Fruit fly (Drosophila melanogaster) whole organism: ENCODE results near the gene Sox100B.

Experiments used
- CG8478 ChIP-seq: fragments of >200 bp; optimal IDR thresholded peaks from 2 replicates; lab custom pipeline; 2018; ENCODE audit warnings: inconsistent platforms
- Dll ChIP-seq: fragments of >200 bp; optimal IDR thresholded peaks from 2 replicates; lab custom pipeline; 2017
- EcR ChIP-seq, 2 experiments: fragments of >200 bp; optimal IDR thresholded peaks; 2 replicates each; lab custom pipeline; 2017; ENCODE audit warnings: missing biosample characterization in 2 of 2, missing genetic modification characterization in 2 of 2, missing genetic modification reagents in 2 of 2
- pan ChIP-seq: fragments of >200 bp; optimal IDR thresholded peaks from 2 replicates; lab custom pipeline; 2017
- psq ChIP-seq: fragments of >200 bp; optimal IDR thresholded peaks from 2 replicates; lab custom pipeline; 2017
- usp ChIP-seq: fragments of >200 bp; optimal IDR thresholded peaks from 2 replicates; lab custom pipeline; 2017; ENCODE audit warnings: missing biosample characterization, missing genetic modification characterization, mixed read lengths

The Sox100B gene

DNA sequence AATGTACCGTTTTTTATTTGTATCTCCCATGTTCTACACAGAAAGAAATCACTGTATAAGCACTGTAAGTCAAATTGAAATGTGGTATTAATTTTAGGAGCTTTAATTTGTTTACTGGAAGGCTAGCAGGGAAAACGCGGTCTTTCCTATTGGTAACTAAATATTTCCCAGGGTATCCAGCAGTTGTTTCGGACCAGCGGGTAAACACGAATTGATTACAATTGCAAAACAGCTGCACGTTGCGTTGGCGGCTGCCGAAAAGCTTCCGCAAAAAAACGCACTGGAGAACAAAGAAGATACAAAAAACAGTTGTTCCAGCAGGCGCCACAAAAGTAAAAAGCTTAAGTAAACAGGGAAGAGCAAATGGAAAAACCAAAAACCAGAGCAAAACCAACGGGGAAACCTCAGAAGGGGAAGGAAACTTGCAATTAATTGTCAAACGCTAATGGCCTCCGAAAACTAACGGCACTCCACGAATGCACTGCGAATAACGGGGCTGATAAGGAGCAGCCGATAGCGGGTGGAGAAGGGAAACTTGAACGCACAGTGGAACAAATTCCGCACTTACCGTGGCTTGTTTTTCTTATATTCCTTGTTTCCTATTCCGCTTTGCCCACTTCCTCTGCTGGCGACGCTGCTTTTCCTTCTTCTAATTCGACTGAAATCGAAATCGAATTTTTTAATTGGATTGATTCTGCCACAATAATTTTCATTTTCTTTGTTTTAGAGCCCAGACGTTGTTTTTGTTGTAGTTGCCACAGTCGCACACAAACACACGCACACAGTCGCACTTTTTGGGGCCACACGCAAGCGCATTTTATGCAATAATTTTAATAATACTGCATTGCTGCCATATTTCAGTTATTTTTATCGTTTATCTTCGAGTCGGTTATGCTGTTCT is 5.0 kb upstream of the Sox100B start:
- TF ChIP-seq Dll (lab: Kevin White, UChicago): peak; percentile 48
- TF ChIP-seq EcR (GFP tag; optimal IDR thresholded peaks at IDR 0.05; lab: Kevin White, UChicago): no peak
- peak; percentile 81 for TF ChIP-seq pan (lab: Kevin White, UChicago)

DNA sequence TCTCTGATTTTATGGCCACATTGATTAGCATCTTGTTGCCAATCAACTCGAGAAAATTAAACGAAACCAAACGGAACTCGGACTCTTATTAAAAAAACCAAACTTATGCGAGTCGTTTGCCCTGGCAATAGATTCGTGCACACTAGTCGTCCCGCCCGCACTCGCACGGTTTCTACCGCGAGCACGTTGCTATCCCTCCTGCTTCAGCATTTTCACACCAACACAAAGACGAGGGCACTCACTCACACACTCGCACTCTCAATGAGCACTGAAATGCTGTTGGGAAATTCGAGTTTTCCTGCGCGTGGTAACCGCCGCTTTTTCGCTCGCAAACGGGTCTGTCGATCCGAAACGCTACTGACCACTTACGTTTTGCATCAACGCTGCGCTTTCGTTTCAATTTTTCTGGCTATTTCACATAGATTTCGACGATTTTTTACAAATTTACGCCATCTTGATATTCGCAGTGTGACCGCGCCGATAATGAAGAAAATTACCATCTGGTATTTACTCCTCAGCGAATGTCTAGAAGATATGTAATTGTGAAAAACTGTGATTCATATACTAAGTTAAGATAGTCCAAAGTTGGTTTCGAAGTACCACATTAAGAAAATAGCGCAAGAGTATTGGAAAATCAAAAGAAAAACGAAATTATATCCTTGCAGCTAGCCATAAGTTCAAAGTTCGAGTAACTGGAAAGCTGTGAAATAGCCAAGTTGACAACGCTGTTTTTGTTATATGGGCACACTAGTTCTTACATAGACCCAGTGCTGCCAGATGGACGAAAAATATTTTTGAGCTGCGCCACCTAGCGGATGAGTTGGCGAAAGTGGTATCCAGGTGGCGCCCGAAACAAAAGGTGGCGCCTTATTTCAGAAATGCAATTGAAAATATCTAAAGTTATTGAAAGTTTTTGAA is 4.1 kb upstream of the Sox100B start, which contains the start of gene dco:
Gene dco (minus strand): TSS at position 503 of the 918 bp plus-strand sequence.
- TF ChIP-seq Dll (lab: Kevin White, UChicago): peak; percentile 29
- no peak for TF ChIP-seq EcR (GFP tag; optimal IDR thresholded peaks at IDR 0.05; lab: Kevin White, UChicago)
- TF ChIP-seq usp (GFP tag; lab: Kevin White, UChicago): no peak
- no peak for TF ChIP-seq pan (lab: Kevin White, UChicago)
- TF ChIP-seq psq (lab: Kevin White, UChicago): no peak
- peak; percentile 79 for TF ChIP-seq CG8478

DNA sequence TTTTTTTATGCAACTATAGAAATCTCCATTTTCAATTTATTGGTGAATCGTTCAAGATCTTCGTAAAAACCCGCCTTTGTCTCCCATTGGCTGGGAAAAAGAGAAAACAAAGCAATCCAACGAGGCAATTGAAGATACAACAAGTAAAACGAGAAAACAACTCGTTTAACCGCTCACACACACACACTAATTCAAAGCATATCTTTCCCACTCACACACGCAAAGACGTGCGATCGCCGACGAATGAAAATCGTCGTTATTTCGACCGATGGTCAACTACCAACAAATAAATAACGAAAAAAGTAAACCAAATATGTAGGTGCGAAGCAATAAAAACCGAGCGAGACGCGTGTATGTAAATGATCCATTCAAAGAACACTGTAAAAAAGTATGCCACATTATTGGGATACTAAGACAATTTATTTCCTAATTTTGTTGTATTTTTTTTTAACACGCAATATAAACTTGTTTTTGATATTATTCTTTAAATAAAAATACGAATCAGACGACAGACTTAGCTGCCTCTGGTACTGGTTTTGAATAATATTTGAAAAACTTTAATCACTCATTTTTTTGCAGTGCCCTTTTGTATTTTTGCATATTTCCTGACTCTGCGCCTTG is 2.6 kb upstream of the Sox100B start:
- TF ChIP-seq usp (GFP tag; lab: Kevin White, UChicago) (no peak), pan (lab: Kevin White, UChicago) (no peak), Dll (lab: Kevin White, UChicago) (no peak), CG8478 (no peak), EcR (GFP tag; optimal IDR thresholded peaks at IDR 0.05; lab: Kevin White, UChicago) (no peak), psq (lab: Kevin White, UChicago) (no peak)

DNA sequence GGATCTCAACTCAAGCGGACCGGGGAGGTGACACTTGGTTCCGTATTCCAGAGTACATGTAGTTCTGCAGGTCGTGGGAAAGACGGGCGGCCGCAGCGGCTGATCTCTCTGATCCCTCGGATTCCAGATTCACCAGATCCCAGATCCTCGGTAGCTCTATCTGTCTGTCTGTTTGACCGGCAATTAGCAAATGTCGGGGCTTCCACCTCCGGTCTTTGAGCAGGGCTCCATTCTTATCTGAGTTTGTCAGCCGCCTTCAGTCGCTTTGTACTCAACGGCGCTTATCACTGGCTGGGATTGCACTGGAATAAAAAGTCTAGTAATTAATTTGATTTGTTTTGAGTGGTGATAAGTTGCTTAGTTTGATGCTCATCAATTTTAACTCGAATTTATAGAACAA is 1.3 kb downstream of the Sox100B start:
- no peak for TF ChIP-seq CG8478
- TF ChIP-seq pan (lab: Kevin White, UChicago): no peak
- no peak for TF ChIP-seq EcR (GFP tag; optimal IDR thresholded peaks at IDR 0.05; lab: Kevin White, UChicago)
- TF ChIP-seq psq (lab: Kevin White, UChicago): no peak
- TF ChIP-seq Dll (lab: Kevin White, UChicago): no peak

DNA sequence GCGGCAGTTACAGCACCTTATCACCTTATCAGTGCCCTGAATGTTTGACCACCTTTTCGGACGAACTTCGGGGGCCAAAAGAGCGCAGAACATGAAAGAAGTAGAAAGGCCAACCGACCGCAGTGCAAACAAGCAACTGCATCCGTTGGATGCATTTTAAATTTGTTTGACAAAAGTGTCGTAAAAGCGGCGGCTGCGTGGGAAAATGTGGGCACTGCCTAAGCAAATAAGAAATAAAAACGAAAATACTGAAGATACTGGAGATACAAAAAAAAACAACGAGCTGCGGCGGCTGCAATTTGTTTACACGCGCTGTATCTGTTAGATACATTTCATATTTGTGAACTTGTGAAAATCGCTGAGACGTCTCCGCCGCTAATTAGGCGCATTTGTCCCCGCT is 5.7 kb downstream of the Sox100B start:
- no peak for TF ChIP-seq usp (GFP tag; lab: Kevin White, UChicago)
- TF ChIP-seq CG8478: no peak
- TF ChIP-seq pan (lab: Kevin White, UChicago): no peak
- no peak for TF ChIP-seq Dll (lab: Kevin White, UChicago)
- no peak for TF ChIP-seq psq (lab: Kevin White, UChicago)
- TF ChIP-seq EcR (GFP tag; optimal IDR thresholded peaks at IDR 0.05; lab: Kevin White, UChicago): no peak

DNA sequence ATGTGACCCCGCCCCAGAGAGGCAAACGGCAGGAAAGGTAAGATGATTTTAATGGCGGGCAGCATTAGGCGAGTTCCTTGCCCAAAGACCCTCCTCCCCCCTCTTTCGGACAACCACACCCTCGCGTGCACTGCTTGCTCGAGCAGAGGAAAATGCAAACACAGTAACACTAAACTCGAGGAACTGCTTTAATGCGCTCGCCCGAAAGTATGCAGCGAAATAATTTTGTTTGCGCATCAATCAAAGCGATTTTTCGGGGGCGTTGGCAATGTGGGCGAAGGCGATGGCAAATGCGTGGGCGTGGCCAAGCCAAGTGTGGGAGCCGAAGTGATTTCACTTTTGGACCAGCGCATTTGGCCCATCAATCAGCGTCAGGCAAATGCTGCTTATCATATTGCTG is 21.3 kb downstream of the Sox100B start:
- TF ChIP-seq usp (GFP tag; lab: Kevin White, UChicago): no peak
- TF ChIP-seq pan (lab: Kevin White, UChicago): no peak

DNA sequence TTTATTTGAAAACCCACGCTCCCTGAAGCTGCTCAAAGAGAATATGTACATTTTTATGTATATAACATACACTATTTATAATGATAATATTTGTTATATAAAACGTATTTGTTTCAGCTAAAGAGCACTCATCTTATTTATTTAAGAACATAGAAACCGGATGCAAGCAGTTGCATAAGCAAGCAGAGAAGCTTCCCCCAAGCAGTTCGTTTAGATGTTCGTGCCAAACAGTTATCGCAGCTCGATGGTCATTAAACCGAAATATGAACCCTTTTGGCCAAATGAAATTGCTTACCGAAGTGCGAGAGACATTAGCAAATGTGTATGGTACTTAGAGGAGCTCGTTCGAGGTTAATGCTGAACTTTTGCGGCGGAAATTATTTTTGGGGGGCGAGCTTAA is 24.9 kb downstream of the Sox100B start:
- TF ChIP-seq CG8478 (no peak), Dll (lab: Kevin White, UChicago) (no peak), pan (lab: Kevin White, UChicago) (no peak), psq (lab: Kevin White, UChicago) (no peak), EcR (GFP tag; optimal IDR thresholded peaks at IDR 0.05; lab: Kevin White, UChicago) (no peak), usp (GFP tag; lab: Kevin White, UChicago) (no peak)

DNA sequence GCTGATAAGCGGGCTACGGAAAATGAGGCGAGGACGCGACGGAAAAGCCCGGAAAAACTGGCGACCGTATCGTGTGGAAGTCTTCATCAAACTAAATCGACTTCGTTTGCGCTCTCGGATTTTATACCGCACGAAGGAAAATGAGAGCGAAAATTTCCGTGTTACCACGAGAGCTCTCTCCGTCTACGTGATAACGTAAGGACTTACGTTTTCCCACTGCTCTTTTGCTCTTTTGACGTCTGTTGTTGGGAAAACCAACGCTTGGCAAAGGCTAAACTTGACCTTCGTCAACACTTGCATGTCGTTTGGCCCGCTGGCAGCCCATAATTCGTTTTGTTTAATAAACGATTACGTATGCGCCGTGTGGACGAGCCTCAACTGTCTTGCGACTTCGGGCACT is 32.2 kb downstream of the Sox100B start, which contains the start of gene CG11317:
Gene CG11317 (minus strand): TSS at position 101 of the 400 bp plus-strand sequence.
- TF ChIP-seq pan (lab: Kevin White, UChicago) (no peak), EcR (GFP tag; optimal IDR thresholded peaks at IDR 0.05; lab: Kevin White, UChicago) (no peak), psq (lab: Kevin White, UChicago) (no peak), usp (GFP tag; lab: Kevin White, UChicago) (no peak), Dll (lab: Kevin White, UChicago) (no peak), CG8478 (no peak)

DNA sequence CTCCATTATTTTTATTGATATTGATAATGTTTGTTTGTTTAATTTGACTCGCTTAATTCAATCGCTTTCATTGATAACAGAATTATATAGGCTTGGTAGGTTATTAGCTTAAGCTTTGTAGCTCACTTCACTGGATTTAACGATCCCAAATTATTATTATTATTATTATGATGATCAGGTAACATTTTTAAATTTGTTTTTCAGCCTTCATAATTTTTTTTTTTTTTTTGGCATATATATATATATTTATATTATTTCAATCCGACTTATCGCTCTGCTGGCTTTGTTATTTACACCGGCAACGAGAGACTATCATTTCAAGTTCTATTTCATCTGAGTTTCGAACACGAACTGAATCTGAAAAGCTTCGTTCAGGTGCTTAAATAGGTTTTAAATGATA is 36.0 kb downstream of the Sox100B start, which contains the start of gene CG15553:
Gene CG15553 (minus strand): TSS at position 101 of the 400 bp plus-strand sequence.
- TF ChIP-seq usp (GFP tag; lab: Kevin White, UChicago) (no peak), psq (lab: Kevin White, UChicago) (no peak), pan (lab: Kevin White, UChicago) (no peak), Dll (lab: Kevin White, UChicago) (no peak), CG8478 (no peak), EcR (GFP tag; optimal IDR thresholded peaks at IDR 0.05; lab: Kevin White, UChicago) (no peak)

DNA sequence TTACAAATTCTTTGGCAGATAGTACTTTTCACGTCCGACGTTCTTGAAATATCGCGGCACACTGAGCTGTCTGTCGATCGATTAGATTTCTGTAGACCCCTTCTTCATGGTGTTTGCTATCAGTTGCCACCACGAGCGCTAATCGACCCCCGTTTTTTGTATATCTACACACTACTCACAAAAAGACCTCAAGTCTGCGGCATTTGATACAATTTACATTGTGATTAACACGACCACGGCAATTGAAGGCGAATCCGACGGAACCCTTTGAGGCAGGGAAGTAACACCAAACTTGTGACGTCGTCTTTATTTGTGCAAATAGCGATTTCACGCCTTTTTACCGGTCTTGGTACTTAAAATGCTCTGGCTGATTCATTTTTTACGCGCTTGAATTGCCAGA is 44.1 kb downstream of the Sox100B start, which contains the start of gene Mayo:
Gene Mayo (minus strand): TSS at position 66 of the 400 bp plus-strand sequence.
- TF ChIP-seq EcR (GFP tag; optimal IDR thresholded peaks at IDR 0.05; lab: Kevin White, UChicago): no peak
- no peak for TF ChIP-seq psq (lab: Kevin White, UChicago)
- no peak for TF ChIP-seq CG8478
- TF ChIP-seq Dll (lab: Kevin White, UChicago): no peak
- TF ChIP-seq pan (lab: Kevin White, UChicago): no peak
